Worm (Caenorhabditis elegans) whole organism, midembryonic: Measurements from ENCODE around the gene Y66D12A.11.

Experiments
- T22C8.4 ChIP-seq: fragments of 200-800 bp; sonication (Bioruptor generic); IDR thresholded peaks from 2 replicates; pipeline ENCODE4 v1.3.6; 2022; ENCODE audit warnings: missing genetic modification characterization, missing compliant biosample characterization
- klf-2 ChIP-seq: fragments of 200-800 bp; sonication (Bioruptor generic); conservative IDR thresholded peaks from 2 replicates; pipeline ENCODE4 v1.3.6; 2022; ENCODE audit warnings: missing genetic modification reagents, missing genetic modification characterization, missing compliant biosample characterization
- ref-1 ChIP-seq: fragments of 200-800 bp; sonication (Bioruptor generic); conservative IDR thresholded peaks from 2 replicates; pipeline ENCODE4 v1.3.6; 2022; ENCODE audit warnings: missing genetic modification reagents, missing genetic modification characterization, missing compliant biosample characterization
- ztf-29 ChIP-seq: fragments of 200-800 bp; sonication (Bioruptor generic); IDR thresholded peaks from 2 replicates; pipeline ENCODE4 v1.3.6; 2022; ENCODE audit warnings: missing genetic modification reagents, missing genetic modification characterization, missing compliant biosample characterization

DNA sequence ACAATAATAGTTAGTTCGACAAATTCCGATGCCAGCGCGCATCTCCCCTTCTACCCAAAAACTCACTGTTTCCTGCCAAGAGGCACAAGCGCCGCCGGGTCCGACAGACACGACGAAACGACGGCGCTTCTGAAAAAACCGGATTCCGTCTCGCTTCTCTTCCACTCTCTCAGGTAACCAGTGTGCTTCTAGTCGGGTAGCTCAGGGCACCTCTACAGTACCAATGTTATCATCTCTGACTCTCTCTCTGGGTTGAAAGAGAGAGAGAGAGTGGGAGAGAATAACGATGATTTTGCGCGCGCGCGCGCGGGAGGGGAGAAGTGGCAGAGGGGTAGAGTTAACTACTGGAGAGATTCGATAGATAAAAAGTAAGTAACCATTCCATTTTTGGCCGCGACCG lies 6.4 kb upstream of the Y66D12A.11 start:
- TF ChIP-seq T22C8.4 (GFP tag; lab: Robert Waterston, UW) = no peak
- no peak for TF ChIP-seq klf-2 (GFP tag; lab: Robert Waterston, UW)
- TF ChIP-seq ztf-29 (GFP tag; lab: Robert Waterston, UW) = no peak
- TF ChIP-seq ref-1 (GFP tag; lab: Robert Waterston, UW) = no peak
